Worm (Caenorhabditis elegans): ENCODE measurements around the gene R11.3.

ce11 chrX:16150153-16150552 is 48.9 kb downstream of the R11.3 start:
- no peak for TF ChIP-seq nfya-1 (tag; optimal IDR thresholded peaks at IDR 0.05; ENCODE audit: borderline replicate concordance, insufficient read depth)
- TF ChIP-seq snpc-4 (GFP tag; optimal IDR thresholded peaks at IDR 0.05), result no peak
- no peak for TF ChIP-seq snpc-4 (tag; optimal IDR thresholded peaks at IDR 0.05)
- TF ChIP-seq mxl-1 (tag; optimal IDR thresholded peaks at IDR 0.05), result no peak
- TF ChIP-seq nhr-80 (tag; optimal IDR thresholded peaks at IDR 0.05), result peak; percentile 32
- no peak for TF ChIP-seq nhr-27 (tag; optimal IDR thresholded peaks at IDR 0.05)
- TF ChIP-seq madf-8 (GFP tag; conservative IDR thresholded peaks at IDR 0.05), result no peak
- TF ChIP-seq unc-62 (GFP tag; optimal IDR thresholded peaks at IDR 0.05), result no peak

Data from whole organism, young adult.